Worm (Caenorhabditis elegans) whole organism, midembryonic: Measurements from ENCODE around the gene K10G6.9.

ENCODE experiments used
- T22C8.4 ChIP-seq: fragments of 200-800 bp; sonication (Bioruptor generic); IDR thresholded peaks from 2 replicates; pipeline ENCODE4 v1.3.6; 2022; ENCODE audit warnings: missing genetic modification characterization, missing compliant biosample characterization
- cog-1 ChIP-seq: sonication (generic microtip); optimal IDR thresholded peaks from 2 replicates; lab custom pipeline; 2016; ENCODE audit warnings: missing genetic modification characterization, missing compliant biosample characterization
- flt-1 ChIP-seq: fragments of 200-800 bp; sonication (Bioruptor generic); IDR thresholded peaks from 2 replicates; pipeline ENCODE4 v1.3.6; 2022; ENCODE audit warnings: missing genetic modification characterization, missing compliant biosample characterization
- klf-2 ChIP-seq: fragments of 200-800 bp; sonication (Bioruptor generic); conservative IDR thresholded peaks from 2 replicates; pipeline ENCODE4 v1.3.6; 2022; ENCODE audit warnings: missing genetic modification reagents, missing genetic modification characterization, missing compliant biosample characterization
- med-1 ChIP-seq: sonication (generic microtip); optimal IDR thresholded peaks from 2 replicates; lab custom pipeline; 2017; ENCODE audit warnings: missing genetic modification characterization, mild to moderate bottlenecking, missing compliant biosample characterization, antibody characterized with exemption, missing genetic modification reagents; ENCODE audit not compliant: insufficient read depth
- ref-1 ChIP-seq: fragments of 200-800 bp; sonication (Bioruptor generic); conservative IDR thresholded peaks from 2 replicates; pipeline ENCODE4 v1.3.6; 2022; ENCODE audit warnings: missing genetic modification reagents, missing genetic modification characterization, missing compliant biosample characterization
- tab-1 ChIP-seq: fragments of 200-800 bp; sonication (Bioruptor generic); IDR thresholded peaks from 2 replicates; pipeline ENCODE4 v1.3.6; 2022; ENCODE audit warnings: missing genetic modification characterization, missing compliant biosample characterization
- ztf-23 ChIP-seq: fragments of 200-800 bp; sonication (Bioruptor generic); IDR thresholded peaks from 2 replicates; pipeline ENCODE4 v1.3.6; 2022; ENCODE audit warnings: missing genetic modification reagents, missing genetic modification characterization, missing compliant biosample characterization
- ztf-29 ChIP-seq: fragments of 200-800 bp; sonication (Bioruptor generic); IDR thresholded peaks from 2 replicates; pipeline ENCODE4 v1.3.6; 2022; ENCODE audit warnings: missing genetic modification reagents, missing genetic modification characterization, missing compliant biosample characterization

K10G6.9 gene

ce11 chrII:3990706-3991105 is 18.6 kb downstream of the K10G6.9 start:
- TF ChIP-seq flt-1: no peak
- TF ChIP-seq ref-1 (GFP tag; lab: Robert Waterston, UW): no peak
- TF ChIP-seq T22C8.4: no peak
- TF ChIP-seq ztf-23: no peak
- TF ChIP-seq ztf-29 (GFP tag; lab: Robert Waterston, UW): no peak
- TF ChIP-seq klf-2 (GFP tag; lab: Robert Waterston, UW): no peak

ce11 chrII:3992029-3992428 is 20.0 kb downstream of the K10G6.9 start:
- no peak for TF ChIP-seq tab-1 (GFP tag; lab: Robert Waterston, UW)
- no peak for TF ChIP-seq cog-1 (tag; lab: Kevin White, UChicago)
- TF ChIP-seq ref-1 (GFP tag; lab: Robert Waterston, UW): no peak
- no peak for TF ChIP-seq klf-2 (GFP tag; lab: Robert Waterston, UW)
- no peak for TF ChIP-seq ztf-23
- no peak for TF ChIP-seq med-1
- no peak for TF ChIP-seq flt-1
- TF ChIP-seq ztf-29 (GFP tag; lab: Robert Waterston, UW): no peak

DNA sequence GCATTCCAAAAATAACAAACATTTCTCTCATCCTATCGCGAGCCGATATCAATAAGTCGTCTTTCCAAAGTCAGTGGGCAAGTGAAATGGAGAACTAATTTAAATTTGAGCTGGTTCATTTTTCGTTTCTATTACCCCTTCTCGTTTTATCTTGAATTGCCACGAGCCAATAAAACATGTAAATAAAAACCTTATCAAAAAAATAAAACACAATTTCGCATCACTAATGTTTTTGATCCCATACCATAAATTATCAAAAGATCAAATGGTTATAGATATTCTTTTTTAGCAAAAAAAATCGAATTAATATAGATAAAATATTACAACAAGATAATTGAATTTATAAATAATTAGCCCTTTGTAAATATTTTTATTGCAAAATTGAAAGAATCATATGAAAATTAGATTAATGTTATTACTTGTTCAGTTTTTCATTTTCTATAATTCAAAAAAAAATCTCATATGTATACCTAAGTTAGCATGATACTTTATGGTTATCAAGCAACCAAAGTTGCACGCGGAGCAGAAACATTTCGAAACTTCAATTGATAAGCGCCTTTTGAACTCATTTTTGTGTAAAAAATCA is 20.7 kb downstream of the K10G6.9 start, which contains the start of gene Y14H12A.1:
Gene Y14H12A.1 (plus strand): TSS at position 536 of the 586 bp plus-strand sequence.
- no peak for TF ChIP-seq ztf-23
- TF ChIP-seq klf-2 (GFP tag; lab: Robert Waterston, UW): no peak
- TF ChIP-seq T22C8.4: no peak
- TF ChIP-seq ztf-29 (GFP tag; lab: Robert Waterston, UW): no peak
- TF ChIP-seq med-1: no peak
- TF ChIP-seq cog-1 (tag; lab: Kevin White, UChicago): no peak
- TF ChIP-seq tab-1 (GFP tag; lab: Robert Waterston, UW): no peak
- TF ChIP-seq flt-1: no peak
- TF ChIP-seq ref-1 (GFP tag; lab: Robert Waterston, UW): no peak

- TF ChIP-seq T22C8.4 (no peak), flt-1 (no peak), med-1 (no peak), ztf-23 (no peak), klf-2 (GFP tag; lab: Robert Waterston, UW) (no peak), ref-1 (GFP tag; lab: Robert Waterston, UW) (no peak), cog-1 (tag; lab: Kevin White, UChicago) (no peak), ztf-29 (GFP tag; lab: Robert Waterston, UW) (no peak), tab-1 (GFP tag; lab: Robert Waterston, UW) (no peak)
Measured at ce11 chrII:3996005-3996404, 23.9 kb downstream of the K10G6.9 start, which contains the start of gene clc-22. Gene clc-22 (minus strand): TSS chrII:3996075.

- peak; percentile 59; the same call in 1 of the 2 replicates for TF ChIP-seq ztf-23
- no peak for TF ChIP-seq ztf-29 (GFP tag; lab: Robert Waterston, UW)
- TF ChIP-seq ref-1 (GFP tag; lab: Robert Waterston, UW): no peak
- TF ChIP-seq tab-1 (GFP tag; lab: Robert Waterston, UW): 0 out of 2 replicates have a peak, but pooled peaks have one; percentile 56
- TF ChIP-seq cog-1 (tag; lab: Kevin White, UChicago): peak; percentile 22
- TF ChIP-seq med-1: no peak
- peak; percentile 54; the same call in 1 of the 2 replicates for TF ChIP-seq flt-1
- TF ChIP-seq klf-2 (GFP tag; lab: Robert Waterston, UW): no peak
- no peak for TF ChIP-seq T22C8.4
Measured at ce11 chrII:3999537-3999936, 27.5 kb downstream of the K10G6.9 start.

DNA sequence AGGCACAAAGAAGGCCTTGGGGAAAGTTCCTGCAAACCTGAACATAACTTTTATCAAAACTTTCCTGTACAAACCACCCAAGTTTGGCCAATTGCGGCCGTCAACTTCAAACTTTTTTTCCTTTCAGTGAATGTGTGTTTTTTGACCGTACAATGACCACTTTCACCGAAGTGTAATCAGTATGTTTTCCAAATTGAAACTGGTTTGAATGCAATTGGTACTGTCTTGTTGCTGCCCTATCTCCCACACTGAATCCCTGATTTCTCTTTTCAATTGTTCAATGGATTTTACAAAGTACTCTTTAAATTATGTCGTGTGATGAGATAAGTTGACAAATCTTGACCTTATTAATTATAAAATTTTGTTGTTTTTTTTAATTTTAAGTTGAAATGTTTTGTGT is 28.4 kb downstream of the K10G6.9 start:
- TF ChIP-seq T22C8.4 (no peak), klf-2 (GFP tag; lab: Robert Waterston, UW) (no peak), ref-1 (GFP tag; lab: Robert Waterston, UW) (no peak), ztf-23 (no peak), tab-1 (GFP tag; lab: Robert Waterston, UW) (no peak), med-1 (no peak), cog-1 (tag; lab: Kevin White, UChicago) (no peak), ztf-29 (GFP tag; lab: Robert Waterston, UW) (no peak), flt-1 (no peak)

DNA sequence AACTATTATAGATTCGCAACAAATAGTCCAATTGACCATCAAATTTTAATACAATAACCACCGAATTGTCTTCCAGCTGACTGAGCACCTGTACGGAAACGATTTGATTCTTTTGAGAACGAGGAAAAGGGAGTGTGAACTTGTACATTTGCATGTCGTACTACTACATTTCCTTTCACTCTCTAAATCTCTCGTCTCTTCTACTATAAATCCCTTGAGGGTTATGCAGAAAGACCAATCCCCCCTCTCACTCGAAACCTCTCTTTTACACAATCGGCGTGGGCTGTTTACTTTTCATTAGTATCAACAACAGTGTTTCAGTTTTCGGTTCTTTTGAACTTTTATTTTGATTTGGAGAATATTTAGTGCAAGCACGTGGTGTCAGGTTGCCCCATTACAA is 30.1 kb downstream of the K10G6.9 start:
- no peak for TF ChIP-seq flt-1
- TF ChIP-seq tab-1 (GFP tag; lab: Robert Waterston, UW): no peak
- no peak for TF ChIP-seq ztf-29 (GFP tag; lab: Robert Waterston, UW)
- TF ChIP-seq ref-1 (GFP tag; lab: Robert Waterston, UW): no peak

DNA sequence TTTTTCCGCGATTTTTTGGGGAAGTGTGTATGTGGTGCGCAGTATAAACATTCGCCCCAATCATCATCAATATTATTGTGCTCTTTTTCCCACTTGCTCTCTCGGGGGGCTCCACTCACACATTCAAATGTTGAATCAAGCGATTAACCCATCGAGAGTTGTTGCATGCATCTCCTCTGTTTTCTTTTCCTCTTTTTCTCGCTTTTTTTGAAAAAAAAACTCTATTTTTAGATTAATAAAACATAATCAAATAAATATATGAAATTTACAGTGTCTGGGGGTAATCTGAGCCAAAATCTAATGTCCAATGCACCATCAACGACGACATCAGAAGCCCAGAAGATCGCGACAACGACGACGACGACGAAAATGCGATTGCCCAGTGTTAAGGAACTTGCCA is 32.6 kb downstream of the K10G6.9 start, which contains the start of gene ephx-1:
Gene ephx-1 (plus strand): TSS at position 301 of the 400 bp plus-strand sequence.
- TF ChIP-seq med-1 (no peak), ztf-23 (no peak), klf-2 (GFP tag; lab: Robert Waterston, UW) (no peak), cog-1 (tag; lab: Kevin White, UChicago) (no peak), tab-1 (GFP tag; lab: Robert Waterston, UW) (no peak), T22C8.4 (no peak), ref-1 (GFP tag; lab: Robert Waterston, UW) (no peak), flt-1 (no peak), ztf-29 (GFP tag; lab: Robert Waterston, UW) (no peak)

DNA sequence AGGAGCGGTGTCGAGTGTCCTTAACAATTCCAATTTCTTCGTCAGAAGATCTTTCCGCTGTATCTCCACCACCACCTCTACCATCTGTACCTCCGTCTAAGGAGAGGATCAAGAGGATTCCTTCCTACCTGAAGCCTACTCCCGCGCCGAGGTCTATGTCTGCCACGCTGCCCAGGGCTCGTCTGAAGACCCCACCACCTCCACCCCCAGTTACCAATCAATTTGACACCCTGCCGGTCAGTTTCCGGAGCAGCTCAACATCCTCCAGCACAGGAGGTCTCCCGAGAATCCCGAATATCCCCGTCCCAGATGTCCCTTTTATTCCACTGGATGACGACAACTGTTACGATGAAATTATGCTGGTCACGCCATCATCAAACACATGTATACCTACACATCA is 35.9 kb downstream of the K10G6.9 start:
- TF ChIP-seq cog-1 (tag; lab: Kevin White, UChicago) (no peak), ztf-29 (GFP tag; lab: Robert Waterston, UW) (no peak), med-1 (no peak), tab-1 (GFP tag; lab: Robert Waterston, UW) (no peak), ztf-23 (no peak), T22C8.4 (no peak), klf-2 (GFP tag; lab: Robert Waterston, UW) (no peak), ref-1 (GFP tag; lab: Robert Waterston, UW) (no peak)

- no peak for TF ChIP-seq tab-1 (GFP tag; lab: Robert Waterston, UW)
Measured at ce11 chrII:4011518-4011917, 39.5 kb downstream of the K10G6.9 start.
